Fruit fly (Drosophila melanogaster): ENCODE results near the gene CG1468.
A peak's percentile ranks its signal among the peaks of the same experiment; 100 is the strongest.

Gene CG1468

DNA sequence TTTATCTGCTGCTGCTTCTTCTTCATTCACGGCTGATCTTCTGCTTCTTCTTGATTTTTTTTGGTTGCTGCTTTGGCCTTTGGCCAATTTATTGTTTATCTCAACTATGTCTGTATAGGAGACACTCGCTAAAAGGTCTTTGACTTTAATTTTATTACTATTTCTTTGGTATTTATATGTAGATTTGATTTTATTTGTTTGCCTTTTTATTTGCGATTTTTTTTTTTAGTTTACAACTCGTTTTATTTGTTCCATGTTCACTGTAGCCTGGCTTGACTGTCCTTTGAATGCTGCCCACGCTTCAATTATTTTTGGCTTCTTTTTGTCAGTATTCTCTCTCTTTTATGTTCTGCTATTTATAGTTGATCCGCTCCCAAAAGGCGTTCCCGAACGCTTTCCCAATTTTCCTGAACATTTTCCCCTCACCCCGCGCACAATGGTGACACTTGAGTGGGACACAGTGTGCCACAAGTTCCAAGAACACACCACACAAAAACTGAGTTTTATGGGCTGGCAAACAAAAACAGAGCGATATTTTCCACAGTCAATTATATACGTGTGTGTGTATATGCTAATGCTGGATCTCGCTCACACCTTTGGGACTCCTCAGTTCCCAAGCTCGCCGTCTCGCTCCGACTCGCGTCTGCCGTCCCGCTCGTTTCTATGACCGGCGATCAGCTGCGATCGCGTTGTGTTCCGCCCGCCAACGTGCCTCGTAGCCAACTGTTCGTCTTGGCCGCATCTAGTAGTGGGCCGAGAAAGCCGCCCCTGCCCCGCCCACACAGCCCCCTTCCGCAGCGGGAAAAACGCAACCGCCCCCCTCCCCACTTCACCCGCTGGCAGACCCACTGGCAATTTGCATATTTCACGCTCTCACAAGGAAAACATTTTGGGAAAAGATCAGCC lies 2.0 kb upstream of the CG1468 start, which contains the start of gene CG15247 (continued):
- no peak for TF ChIP-seq CG7987 (GFP tag; optimal IDR thresholded peaks at IDR 0.05)
- no peak for TF ChIP-seq h (optimal IDR thresholded peaks at IDR 0.05)
- TF ChIP-seq Fer1 (GFP tag; optimal IDR thresholded peaks at IDR 0.05) = peak; percentile 50
- TF ChIP-seq dm (GFP tag; optimal IDR thresholded peaks at IDR 0.05) = no peak
- TF ChIP-seq Elba2 (GFP tag; optimal IDR thresholded peaks at IDR 0.05) = no peak
- TF ChIP-seq Blimp-1 (GFP tag; optimal IDR thresholded peaks at IDR 0.05) = peak; percentile 71
- TF ChIP-seq jigr1 (GFP tag; IDR thresholded peaks at IDR 0.05) = 0 out of 3 replicates have a peak, but pooled peaks have one; percentile 45
- 0 out of 2 replicates have a peak, but pooled peaks have one; percentile 24 for TF ChIP-seq toy (GFP tag; IDR thresholded peaks at IDR 0.05)
- peak; percentile 67; the same call in 2 of the 3 replicates for TF ChIP-seq CG11093 (GFP tag; IDR thresholded peaks at IDR 0.05)
- TF ChIP-seq CG10462 (GFP tag; optimal IDR thresholded peaks at IDR 0.05) = no peak
- peak; percentile 68 for TF ChIP-seq ind (GFP tag; optimal IDR thresholded peaks at IDR 0.05)
- peak; percentile 59 for TF ChIP-seq CG8924 (tag; optimal IDR thresholded peaks at IDR 0.05)
- peak; percentile 41 for TF ChIP-seq pho (GFP tag; optimal IDR thresholded peaks at IDR 0.05)
- TF ChIP-seq Six4 (GFP tag; optimal IDR thresholded peaks at IDR 0.05) = peak; percentile 54
- peak; percentile 24 for TF ChIP-seq NC2β (GFP tag; optimal IDR thresholded peaks at IDR 0.05)
- TF ChIP-seq CG8765 (GFP tag; IDR thresholded peaks at IDR 0.05) = peak; percentile 65
- peak; percentile 25 for TF ChIP-seq CG2202 (tag; optimal IDR thresholded peaks at IDR 0.05)
- TF ChIP-seq CG12236 (GFP tag; optimal IDR thresholded peaks at IDR 0.05) = peak; percentile 13
- peak; percentile 77 for TF ChIP-seq otp (GFP tag; IDR thresholded peaks at IDR 0.05)
- TF ChIP-seq lbe (GFP tag; optimal IDR thresholded peaks at IDR 0.05) = no peak
- peak; percentile 80 for TF ChIP-seq Aef1 (GFP tag; IDR thresholded peaks at IDR 0.05)
- TF ChIP-seq CG8089 (GFP tag; optimal IDR thresholded peaks at IDR 0.05) = peak; percentile 33
- TF ChIP-seq sna (GFP tag; IDR thresholded peaks at IDR 0.05; ENCODE audit: partially characterized antibody) = no peak
- TF ChIP-seq bsh (GFP tag; optimal IDR thresholded peaks at IDR 0.05) = peak in 1 of 2 experiments; percentile 86
- peak; percentile 4 for TF ChIP-seq CG6813 (GFP tag; optimal IDR thresholded peaks at IDR 0.05)
- TF ChIP-seq schlank (tag; optimal IDR thresholded peaks at IDR 0.05) = no peak
- TF ChIP-seq CG11398 (GFP tag; optimal IDR thresholded peaks at IDR 0.05) = no peak
- TF ChIP-seq Sry-δ (GFP tag; optimal IDR thresholded peaks at IDR 0.05) = peak; percentile 13
- TF ChIP-seq CG17568 (GFP tag; optimal IDR thresholded peaks at IDR 0.05) = peak; percentile 0
- TF ChIP-seq inv (GFP tag; IDR thresholded peaks at IDR 0.05; ENCODE audit: partially characterized antibody) = no peak
- peak; percentile 20 for TF ChIP-seq eyg (GFP tag; optimal IDR thresholded peaks at IDR 0.05)
- TF ChIP-seq MESR4 (GFP tag; optimal IDR thresholded peaks at IDR 0.05) = no peak
- no peak for TF ChIP-seq Dref (GFP tag; IDR thresholded peaks at IDR 0.05)
- peak; percentile 47 for TF ChIP-seq maf-S (GFP tag; optimal IDR thresholded peaks at IDR 0.05)
- peak; percentile 50 for TF ChIP-seq CG1233 (GFP tag; optimal IDR thresholded peaks at IDR 0.05)
- TF ChIP-seq row (GFP tag; IDR thresholded peaks at IDR 0.05) = peak; percentile 88
- TF ChIP-seq Mad (GFP tag; optimal IDR thresholded peaks at IDR 0.05) = peak; percentile 22
- TF ChIP-seq CG18262 (tag; optimal IDR thresholded peaks at IDR 0.05) = peak; percentile 60
- 0 out of 2 replicates have a peak, but pooled peaks have one; percentile 18 for TF ChIP-seq sens-2 (GFP tag; IDR thresholded peaks at IDR 0.05)
- TF ChIP-seq CG10654 (GFP tag; optimal IDR thresholded peaks at IDR 0.05) = peak; percentile 53
- no peak for TF ChIP-seq org-1 (GFP tag; optimal IDR thresholded peaks at IDR 0.05)
- TF ChIP-seq bbx (GFP tag; IDR thresholded peaks at IDR 0.05; ENCODE audit: partially characterized antibody) = no peak
- no peak for TF ChIP-seq hth (optimal IDR thresholded peaks at IDR 0.05)
- TF ChIP-seq ara (GFP tag; IDR thresholded peaks at IDR 0.05) = peak; percentile 81
- no peak for TF ChIP-seq luna (GFP tag; optimal IDR thresholded peaks at IDR 0.05)
- peak; percentile 35 for TF ChIP-seq Mes4 (GFP tag; optimal IDR thresholded peaks at IDR 0.05)
- peak; percentile 22 for TF ChIP-seq salm (tag; optimal IDR thresholded peaks at IDR 0.05)
- peak; percentile 60; the same call in 2 of the 3 replicates for TF ChIP-seq ase (GFP tag; IDR thresholded peaks at IDR 0.05)
- peak; percentile 17 for TF ChIP-seq exex (tag; optimal IDR thresholded peaks at IDR 0.05)
